Worm (Caenorhabditis elegans) whole organism, late embryonic: ENCODE measurements around the gene lat-1.

Experiments used
- ceh-19 ChIP-seq: fragments of 200-800 bp; sonication (Bioruptor generic); optimal IDR thresholded peaks from 2 replicates; lab custom pipeline; 2018; ENCODE audit warnings: mild to moderate bottlenecking, missing genetic modification characterization, missing compliant biosample characterization
- nfya-1 ChIP-seq: sonication (generic microtip); optimal IDR thresholded peaks from 2 replicates; lab custom pipeline; 2017; ENCODE audit warnings: missing genetic modification characterization, mild to moderate bottlenecking, missing compliant biosample characterization, antibody characterized with exemption, moderate library complexity

ce11 chrII:8856524-8856923 is 40.1 kb upstream of the lat-1 start:
- TF ChIP-seq ceh-19 (GFP tag; lab: Kevin White, UChicago) (no peak), nfya-1 (tag; lab: Kevin White, UChicago) (no peak)
